Fruit fly (Drosophila melanogaster): ENCODE measurements around the gene CG42680.

CG42680 gene

DNA sequence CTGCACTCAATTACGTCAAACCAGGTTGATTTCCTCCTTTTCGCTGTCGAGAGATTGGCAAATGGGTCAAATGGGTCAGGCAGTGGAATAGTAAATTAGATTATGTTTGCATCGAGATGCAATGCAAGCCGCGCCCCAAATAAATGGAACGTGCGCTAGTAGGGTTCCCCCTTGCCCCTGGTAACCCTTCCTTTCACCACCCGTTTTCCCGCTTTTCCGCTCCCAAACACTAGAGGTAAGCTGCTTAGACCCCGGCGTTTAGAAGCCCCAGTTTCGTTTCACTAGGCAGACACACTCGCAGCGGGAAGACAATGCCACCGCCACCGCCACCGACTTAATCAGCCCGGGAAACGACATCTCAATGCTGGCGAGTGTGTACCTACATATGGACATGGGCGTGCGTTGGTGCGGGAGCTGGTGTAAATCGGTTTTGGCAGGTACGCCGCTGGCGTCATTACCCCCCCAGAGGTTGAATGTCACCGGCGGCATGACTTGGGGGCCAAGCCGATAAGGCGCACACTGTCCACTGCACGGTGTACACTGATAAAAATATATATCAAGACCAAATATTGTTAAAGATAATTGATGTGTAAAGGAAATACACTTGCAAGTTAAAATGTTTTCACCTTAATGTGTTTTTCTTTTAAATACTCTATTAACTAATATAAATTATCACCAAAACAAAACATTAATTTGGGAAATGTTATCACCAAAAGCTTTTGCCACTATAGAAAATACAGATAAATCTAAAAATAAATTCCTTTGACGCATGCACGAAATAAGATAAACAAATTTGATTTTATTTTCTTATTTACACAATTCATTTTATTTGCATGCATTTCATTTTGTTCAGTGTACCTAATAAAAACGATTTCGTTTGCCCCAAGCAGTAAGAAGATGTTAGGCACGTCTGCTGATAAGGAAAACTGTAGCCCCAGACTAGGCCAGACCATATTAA is 25.2 kb upstream of the CG42680 start (continued):
- no peak for TF ChIP-seq ro (GFP tag; IDR thresholded peaks at IDR 0.05)
- no peak for TF ChIP-seq MTF-1 (GFP tag; optimal IDR thresholded peaks at IDR 0.05; ENCODE audit: borderline replicate concordance)
- TF ChIP-seq CG6813 (GFP tag; optimal IDR thresholded peaks at IDR 0.05) = peak; percentile 63
- TF ChIP-seq CG17829 (tag; optimal IDR thresholded peaks at IDR 0.05) = peak; percentile 88
- no peak for TF ChIP-seq CG11696 (GFP tag; IDR thresholded peaks at IDR 0.05)
- peak; percentile 73 for TF ChIP-seq CG6683 (GFP tag; optimal IDR thresholded peaks at IDR 0.05)
- peak; percentile 36 for TF ChIP-seq CG8359 (GFP tag; optimal IDR thresholded peaks at IDR 0.05; ENCODE audit: borderline replicate concordance)
- TF ChIP-seq ap (GFP tag; IDR thresholded peaks at IDR 0.05) = peak; percentile 58; the same call in 1 of the 2 replicates
- TF ChIP-seq gfzf (GFP tag; optimal IDR thresholded peaks at IDR 0.05) = no peak
- TF ChIP-seq Sin3A (optimal IDR thresholded peaks at IDR 0.05) = no peak
- no peak; the same call in 1 of the 2 replicates for TF ChIP-seq ara (GFP tag; IDR thresholded peaks at IDR 0.05)
- TF ChIP-seq CG11456 (GFP tag; IDR thresholded peaks at IDR 0.05) = no peak
- peak; percentile 63 for TF ChIP-seq ttk (GFP tag; IDR thresholded peaks at IDR 0.05)
- TF ChIP-seq HHEX (GFP tag; optimal IDR thresholded peaks at IDR 0.05) = peak; percentile 83
- peak in 1 of 2 experiments; percentile 84 for TF ChIP-seq eve (GFP tag; optimal IDR thresholded peaks at IDR 0.05)
- TF ChIP-seq CG1647 (GFP tag; optimal IDR thresholded peaks at IDR 0.05) = no peak
- TF ChIP-seq salm (tag; optimal IDR thresholded peaks at IDR 0.05) = peak; percentile 66
- TF ChIP-seq crc (GFP tag; optimal IDR thresholded peaks at IDR 0.05) = no peak
- peak; percentile 92 for TF ChIP-seq CG31441 (GFP tag; IDR thresholded peaks at IDR 0.05)
- peak; percentile 55 for TF ChIP-seq CG18764 (GFP tag; optimal IDR thresholded peaks at IDR 0.05)
- TF ChIP-seq CG12236 (GFP tag; optimal IDR thresholded peaks at IDR 0.05) = peak; percentile 51
- TF ChIP-seq grn (GFP tag; optimal IDR thresholded peaks at IDR 0.05) = peak; percentile 2
- TF ChIP-seq pum (GFP tag; optimal IDR thresholded peaks at IDR 0.05) = no peak
- peak; percentile 68 for TF ChIP-seq CG3847 (GFP tag; IDR thresholded peaks at IDR 0.05)
- TF ChIP-seq CG1603 (tag; optimal IDR thresholded peaks at IDR 0.05) = no peak
- TF ChIP-seq lola (GFP tag; optimal IDR thresholded peaks at IDR 0.05) = peak in 1 of 3 experiments; percentile 89
- TF ChIP-seq klu (GFP tag; IDR thresholded peaks at IDR 0.05) = peak; percentile 45; the same call in 1 of the 2 replicates
- TF ChIP-seq CG6254 (GFP tag; optimal IDR thresholded peaks at IDR 0.05) = peak; percentile 66
- TF ChIP-seq CG10462 (GFP tag; optimal IDR thresholded peaks at IDR 0.05) = peak; percentile 69
- no peak for TF ChIP-seq CG8944 (GFP tag; optimal IDR thresholded peaks at IDR 0.05)
- TF ChIP-seq knrl (GFP tag; IDR thresholded peaks at IDR 0.05; ENCODE audit: partially characterized antibody) = no peak
- peak in 1 of 2 experiments; percentile 52 for TF ChIP-seq Pdp1 (GFP tag; optimal IDR thresholded peaks at IDR 0.05)
- no peak for TF ChIP-seq Kr (GFP tag; optimal IDR thresholded peaks at IDR 0.05)
- TF ChIP-seq Optix (GFP tag; IDR thresholded peaks at IDR 0.05) = no peak
- peak; percentile 76 for TF ChIP-seq CG15601 (tag; optimal IDR thresholded peaks at IDR 0.05)
- peak; percentile 38 for TF ChIP-seq CG3163 (GFP tag; optimal IDR thresholded peaks at IDR 0.05)
- no peak for TF ChIP-seq gce (GFP tag; IDR thresholded peaks at IDR 0.05)
- TF ChIP-seq CG8281 (tag; optimal IDR thresholded peaks at IDR 0.05) = peak; percentile 53
- TF ChIP-seq sens-2 (GFP tag; IDR thresholded peaks at IDR 0.05) = no peak
- TF ChIP-seq pfk (GFP tag; optimal IDR thresholded peaks at IDR 0.05) = no peak
- peak; percentile 47; the same call in 2 of the 3 replicates for TF ChIP-seq B-H1 (GFP tag; IDR thresholded peaks at IDR 0.05)
- no peak for TF ChIP-seq CG11398 (GFP tag; optimal IDR thresholded peaks at IDR 0.05)
- 0 out of 2 replicates have a peak, but pooled peaks have one; percentile 13 for TF ChIP-seq dimm (GFP tag; IDR thresholded peaks at IDR 0.05)
- peak; percentile 68 for TF ChIP-seq CG12769 (tag; optimal IDR thresholded peaks at IDR 0.05)
- peak; percentile 78 for TF ChIP-seq Hand (GFP tag; optimal IDR thresholded peaks at IDR 0.05)
- TF ChIP-seq mam (GFP tag; optimal IDR thresholded peaks at IDR 0.05) = peak; percentile 33
- peak; percentile 84 for TF ChIP-seq CG11695 (GFP tag; IDR thresholded peaks at IDR 0.05)
- TF ChIP-seq az2 (GFP tag; optimal IDR thresholded peaks at IDR 0.05) = peak; percentile 78
